Worm (Caenorhabditis elegans): ENCODE measurements around the gene Y73B6BL.14.
A peak's percentile ranks its signal among the peaks of the same experiment; 100 is the strongest.
"Not testable (repeated sequence)": the region's sequence is repeated elsewhere in the genome, so short reads cannot be mapped to it uniquely, and the experiment has no call there.

Gene Y73B6BL.14

ce11 chrIV:6347822-6348221 is 5.0 kb upstream of the Y73B6BL.14 start:
- peak; percentile 62 for TF ChIP-seq xnd-1 (tag; optimal IDR thresholded peaks at IDR 0.05)
- TF ChIP-seq F33H1.4 (GFP tag; IDR thresholded peaks at IDR 0.05), result peak; percentile 80
- peak; percentile 67 for TF ChIP-seq madf-6 (GFP tag; IDR thresholded peaks at IDR 0.05)
- peak; percentile 69 for TF ChIP-seq lsl-1 (GFP tag; optimal IDR thresholded peaks at IDR 0.05)
- TF ChIP-seq madf-8 (GFP tag; conservative IDR thresholded peaks at IDR 0.05), result 0 out of 2 replicates have a peak, but pooled peaks have one; percentile 28
- TF ChIP-seq snpc-4 (GFP tag; optimal IDR thresholded peaks at IDR 0.05), result not testable (repeated sequence)
- TF ChIP-seq snpc-4 (tag; optimal IDR thresholded peaks at IDR 0.05), result peak in 1 of 4 experiments; percentile 61

- TF ChIP-seq nhr-27 (tag; optimal IDR thresholded peaks at IDR 0.05); hlh-26 (GFP tag; conservative IDR thresholded peaks at IDR 0.05); F52B5.7 (tag; optimal IDR thresholded peaks at IDR 0.05): not testable (repeated sequence)
These were observed 4.4 kb upstream of the Y73B6BL.14 start, which contains the start of gene Y73B6BL.289 for ce11 chrIV:6347213-6347612. Y73B6BL.289 (plus strand) TSS chrIV:6347513.

ce11 chrIV:6342431-6342830 is 345 bp downstream of the Y73B6BL.14 start, which contains the start of gene Y73B6BL.288:
Y73B6BL.288 (minus strand) TSS chrIV:6342531.
- TF ChIP-seq tbx-9 (tag; optimal IDR thresholded peaks at IDR 0.05; ENCODE audit: borderline replicate concordance), result no peak
- TF ChIP-seq B0336.3 (GFP tag; IDR thresholded peaks at IDR 0.05), result no peak
- TF ChIP-seq Y53G8AR.9 (GFP tag; conservative IDR thresholded peaks at IDR 0.05), result no peak
- TF ChIP-seq unc-130 (GFP tag; optimal IDR thresholded peaks at IDR 0.05), result no peak
- TF ChIP-seq ztf-6 (GFP tag; IDR thresholded peaks at IDR 0.05), result no peak
- TF ChIP-seq ztf-18 (tag; optimal IDR thresholded peaks at IDR 0.05), result no peak
- TF ChIP-seq bed-2 (GFP tag; IDR thresholded peaks at IDR 0.05), result no peak
- TF ChIP-seq hrde-1 (tag; optimal IDR thresholded peaks at IDR 0.05; ENCODE audit: borderline replicate concordance), result no peak
- TF ChIP-seq unc-62 (GFP tag; optimal IDR thresholded peaks at IDR 0.05), result no peak
- no peak for TF ChIP-seq let-526 (GFP tag; IDR thresholded peaks at IDR 0.05)
- TF ChIP-seq F23B12.7 (tag; optimal IDR thresholded peaks at IDR 0.05; ENCODE audit: insufficient read depth), result no peak
- TF ChIP-seq attf-6 (GFP tag; IDR thresholded peaks at IDR 0.05), result no peak
- TF ChIP-seq F55B11.4 (tag; optimal IDR thresholded peaks at IDR 0.05; ENCODE audit: borderline replicate concordance, insufficient read depth), result no peak
- TF ChIP-seq T26A5.8 (tag; optimal IDR thresholded peaks at IDR 0.05), result no peak
- no peak for TF ChIP-seq aptf-3 (GFP tag; IDR thresholded peaks at IDR 0.05)
- no peak for TF ChIP-seq rpc-1 (optimal IDR thresholded peaks at IDR 0.05)
- no peak for TF ChIP-seq rpc-1 (tag; optimal IDR thresholded peaks at IDR 0.05)
- TF ChIP-seq Y56A3A.18 (GFP tag; IDR thresholded peaks at IDR 0.05), result no peak
- no peak for TF ChIP-seq ceh-91 (GFP tag; IDR thresholded peaks at IDR 0.05)
- TF ChIP-seq F49E8.2 (tag; optimal IDR thresholded peaks at IDR 0.05; ENCODE audit: insufficient read depth), result no peak
- no peak for TF ChIP-seq lsl-1 (GFP tag; optimal IDR thresholded peaks at IDR 0.05)

ce11 chrIV:6337353-6337752 is 5.4 kb downstream of the Y73B6BL.14 start, which contains the start of gene ipla-6:
ipla-6 (plus strand) TSS chrIV:6337653.
- no peak for TF ChIP-seq nhr-120 (GFP tag; IDR thresholded peaks at IDR 0.05)
- TF ChIP-seq B0336.3 (GFP tag; IDR thresholded peaks at IDR 0.05), result no peak
- no peak for TF ChIP-seq cebp-1 (GFP tag; IDR thresholded peaks at IDR 0.05)
- TF ChIP-seq cebp-1 (tag; optimal IDR thresholded peaks at IDR 0.05), result no peak
- TF ChIP-seq unc-62 (GFP tag; optimal IDR thresholded peaks at IDR 0.05), result no peak
- no peak for TF ChIP-seq D2030.7 (GFP tag; IDR thresholded peaks at IDR 0.05)
- TF ChIP-seq ztf-22 (GFP tag; optimal IDR thresholded peaks at IDR 0.05), result no peak
- TF ChIP-seq chd-7 (tag; optimal IDR thresholded peaks at IDR 0.05), result no peak
- no peak for TF ChIP-seq lag-1 (GFP tag; IDR thresholded peaks at IDR 0.05)
- TF ChIP-seq pha-4 (tag; optimal IDR thresholded peaks at IDR 0.05), result no peak
